Worm (Caenorhabditis elegans) whole organism, L1 larva: ENCODE results near the gene pgap-1.

Experiments used
- ceh-63 ChIP-seq: fragments of 200-800 bp; sonication (Bioruptor generic); optimal IDR thresholded peaks from 2 replicates; lab custom pipeline; 2018; ENCODE audit warnings: mild to moderate bottlenecking, missing genetic modification characterization, missing compliant biosample characterization
- nhr-12 ChIP-seq: sonication (generic microtip); optimal IDR thresholded peaks from 2 replicates; lab custom pipeline; 2017; ENCODE audit warnings: missing biosample characterization, missing genetic modification characterization
- tlp-1 ChIP-seq: fragments of 150-350 bp; optimal IDR thresholded peaks from 2 replicates; lab custom pipeline; 2014; ENCODE audit warnings: missing biosample characterization, missing genetic modification characterization
- zag-1 ChIP-seq: fragments of 150-350 bp; optimal IDR thresholded peaks from 2 replicates; lab custom pipeline; 2014; ENCODE audit warnings: missing biosample characterization, missing genetic modification characterization

ce11 chrV:11247846-11248245 lies 6.2 kb downstream of the pgap-1 start, which contains the start of gene mam-4:
- TF ChIP-seq nhr-12, result no peak
- no peak for TF ChIP-seq tlp-1 (tag; lab: Kevin White, UChicago)
- no peak for TF ChIP-seq zag-1 (tag; lab: Kevin White, UChicago)
- no peak for TF ChIP-seq ceh-63
